Worm (Caenorhabditis elegans): ENCODE results near the gene C49F5.5.

The C49F5.5 gene

DNA sequence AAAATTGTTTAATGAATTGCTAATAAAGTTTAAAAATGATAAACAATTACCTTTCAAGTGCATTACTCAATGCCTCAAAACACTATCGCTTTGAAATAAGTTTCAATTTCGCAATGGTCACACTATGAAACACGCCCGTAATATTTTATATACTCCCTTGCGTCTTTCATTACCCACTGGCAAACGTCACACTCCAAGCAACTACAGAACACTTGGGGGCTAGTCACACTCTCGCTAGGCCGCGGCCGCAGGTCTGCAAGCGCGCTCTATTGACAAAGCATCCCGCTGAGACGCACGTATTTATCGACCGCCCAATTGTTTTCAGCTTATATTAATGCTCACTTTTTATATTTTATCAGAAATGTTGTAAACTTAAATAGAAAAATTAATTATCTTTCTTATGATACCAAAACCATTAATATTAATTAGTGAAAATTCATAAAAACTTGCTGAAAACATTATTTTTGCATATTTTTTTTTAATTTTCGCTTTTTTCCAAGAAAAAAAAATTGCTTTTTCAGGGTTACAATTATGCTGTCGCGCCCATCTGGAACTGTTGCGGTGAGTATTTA is 32.0 kb downstream of the C49F5.5 start, which contains the start of the genes nmat-1 and ucr-2.1:
Gene nmat-1 (minus strand): TSS at position 136 of the 572 bp plus-strand sequence.
Gene ucr-2.1 (plus strand): TSS at position 522 of the 572 bp plus-strand sequence.
- TF ChIP-seq sma-3 (GFP tag; optimal IDR thresholded peaks at IDR 0.05) (peak; percentile 89), lin-39 (tag; optimal IDR thresholded peaks at IDR 0.05) (no peak), mbf-1 (tag; optimal IDR thresholded peaks at IDR 0.05) (no peak), unc-62 (GFP tag; optimal IDR thresholded peaks at IDR 0.05) (no peak), crh-2 (tag; optimal IDR thresholded peaks at IDR 0.05) (peak; percentile 86), elt-3 (tag; optimal IDR thresholded peaks at IDR 0.05) (no peak), ztf-1 (GFP tag; conservative IDR thresholded peaks at IDR 0.05) (no peak), F13H6.1 (tag; optimal IDR thresholded peaks at IDR 0.05) (peak; percentile 78), mdl-1 (tag; optimal IDR thresholded peaks at IDR 0.05) (peak in 1 of 2 experiments; percentile 37), nhr-10 (tag; optimal IDR thresholded peaks at IDR 0.05) (no peak), zag-1 (tag; optimal IDR thresholded peaks at IDR 0.05) (no peak), alr-1 (tag; optimal IDR thresholded peaks at IDR 0.05) (no peak), lin-11 (tag; optimal IDR thresholded peaks at IDR 0.05) (peak; percentile 63), ceh-16 (tag; optimal IDR thresholded peaks at IDR 0.05) (peak; percentile 10), Y55F3AM.14 (GFP tag; optimal IDR thresholded peaks at IDR 0.05) (no peak), aly-2 (tag; optimal IDR thresholded peaks at IDR 0.05) (no peak), nhr-6 (tag; optimal IDR thresholded peaks at IDR 0.05) (peak; percentile 55), sem-4 (tag; optimal IDR thresholded peaks at IDR 0.05) (peak; percentile 75), lin-13 (GFP tag; optimal IDR thresholded peaks at IDR 0.05) (peak; percentile 72), elt-1 (tag; optimal IDR thresholded peaks at IDR 0.05) (no peak), sma-9 (GFP tag; optimal IDR thresholded peaks at IDR 0.05) (peak; percentile 86), sma-9 (tag; optimal IDR thresholded peaks at IDR 0.05) (no peak), ama-1 (optimal IDR thresholded peaks at IDR 0.05) (no peak), C34F6.9 (tag; optimal IDR thresholded peaks at IDR 0.05) (peak; percentile 74), snpc-4 (tag; optimal IDR thresholded peaks at IDR 0.05) (no peak), R02D3.7 (tag; optimal IDR thresholded peaks at IDR 0.05) (no peak), mab-5 (tag; optimal IDR thresholded peaks at IDR 0.05) (no peak), peb-1 (tag; optimal IDR thresholded peaks at IDR 0.05) (no peak), nhr-12 (tag; optimal IDR thresholded peaks at IDR 0.05) (no peak), ceh-82 (tag; optimal IDR thresholded peaks at IDR 0.05) (no peak), nhr-23 (tag; optimal IDR thresholded peaks at IDR 0.05) (no peak), ztf-11 (tag; optimal IDR thresholded peaks at IDR 0.05) (no peak), lsy-2 (tag; optimal IDR thresholded peaks at IDR 0.05) (peak in 1 of 2 experiments; percentile 74), gmeb-1 (tag; optimal IDR thresholded peaks at IDR 0.05) (peak; percentile 72), ztf-4 (tag; optimal IDR thresholded peaks at IDR 0.05) (no peak), unc-55 (GFP tag; optimal IDR thresholded peaks at IDR 0.05) (peak; percentile 76), dmd-4 (tag; optimal IDR thresholded peaks at IDR 0.05) (no peak), ZK546.5 (tag; optimal IDR thresholded peaks at IDR 0.05) (no peak), fos-1 (tag; optimal IDR thresholded peaks at IDR 0.05) (peak; percentile 91), egl-27 (tag; optimal IDR thresholded peaks at IDR 0.05) (peak; percentile 32), nhr-237 (tag; optimal IDR thresholded peaks at IDR 0.05) (no peak), blmp-1 (tag; optimal IDR thresholded peaks at IDR 0.05; ENCODE audit: insufficient read depth) (no peak), nhr-21 (tag; optimal IDR thresholded peaks at IDR 0.05) (peak; percentile 60), nhr-25 (tag; optimal IDR thresholded peaks at IDR 0.05) (peak; percentile 75), nhr-11 (tag; optimal IDR thresholded peaks at IDR 0.05) (no peak), nhr-77 (tag; optimal IDR thresholded peaks at IDR 0.05) (no peak), unc-39 (tag; optimal IDR thresholded peaks at IDR 0.05) (no peak), nhr-129 (tag; optimal IDR thresholded peaks at IDR 0.05) (peak; percentile 76), skn-1 (tag; optimal IDR thresholded peaks at IDR 0.05) (no peak)

All from whole organism, L2 larva.